Worm (Caenorhabditis elegans): ENCODE results near the gene srt-27.

ce11 chrV:2716933-2717332 lies 3.7 kb downstream of the srt-27 start:
- TF ChIP-seq pax-1 (tag; optimal IDR thresholded peaks at IDR 0.05) (no peak), ceh-9 (tag; optimal IDR thresholded peaks at IDR 0.05) (no peak), sox-4 (tag; optimal IDR thresholded peaks at IDR 0.05) (no peak), odd-2 (tag; optimal IDR thresholded peaks at IDR 0.05) (no peak), pha-4 (tag; optimal IDR thresholded peaks at IDR 0.05) (no peak), elt-2 (tag; optimal IDR thresholded peaks at IDR 0.05) (no peak), unc-86 (tag; optimal IDR thresholded peaks at IDR 0.05) (no peak), ama-1 (optimal IDR thresholded peaks at IDR 0.05) (no peak), ets-4 (tag; optimal IDR thresholded peaks at IDR 0.05) (no peak)
